Worm (Caenorhabditis elegans) whole organism, late embryonic: ENCODE data around the gene bet-2.
A peak's percentile ranks its signal among the peaks of the same experiment; 100 is the strongest.

Experiments used
- C38D4.7 ChIP-seq: fragments of 200-800 bp; sonication (Bioruptor generic); optimal IDR thresholded peaks from 2 replicates; lab custom pipeline; 2018; ENCODE audit warnings: mild to moderate bottlenecking, missing genetic modification characterization, moderate library complexity, missing compliant biosample characterization
- K02D7.2 ChIP-seq: sonication (generic microtip); optimal IDR thresholded peaks from 2 replicates; lab custom pipeline; 2017; ENCODE audit warnings: mild to moderate bottlenecking, missing genetic modification characterization, missing compliant biosample characterization
- Y22D7AL.16 ChIP-seq: sonication (generic microtip); optimal IDR thresholded peaks from 2 replicates; lab custom pipeline; 2016; ENCODE audit warnings: missing genetic modification characterization, missing compliant biosample characterization
- ahr-1 ChIP-seq: sonication (generic microtip); optimal IDR thresholded peaks from 2 replicates; lab custom pipeline; 2016; ENCODE audit warnings: missing genetic modification characterization, missing compliant biosample characterization
- ama-1 ChIP-seq: fragments of 150-350 bp; optimal IDR thresholded peaks from 2 replicates; lab custom pipeline; 2014
- ceh-18 ChIP-seq: sonication (generic microtip); optimal IDR thresholded peaks from 2 replicates; lab custom pipeline; 2016; ENCODE audit warnings: missing genetic modification characterization, missing compliant biosample characterization
- ceh-19 ChIP-seq: fragments of 200-800 bp; sonication (Bioruptor generic); optimal IDR thresholded peaks from 2 replicates; lab custom pipeline; 2018; ENCODE audit warnings: mild to moderate bottlenecking, missing genetic modification characterization, missing compliant biosample characterization
- ceh-6 ChIP-seq: fragments of 200-800 bp; sonication (Bioruptor generic); optimal IDR thresholded peaks from 2 replicates; lab custom pipeline; 2018; ENCODE audit warnings: mild to moderate bottlenecking, missing genetic modification characterization, missing compliant biosample characterization
- ceh-9 ChIP-seq: sonication (generic microtip); optimal IDR thresholded peaks from 2 replicates; lab custom pipeline; 2016; ENCODE audit warnings: mild to moderate bottlenecking, missing genetic modification characterization, inconsistent platforms, missing compliant biosample characterization
- che-1 ChIP-seq: sonication (generic microtip); optimal IDR thresholded peaks from 2 replicates; lab custom pipeline; 2016; ENCODE audit warnings: mild to moderate bottlenecking, missing genetic modification characterization, missing compliant biosample characterization
- dmd-4 ChIP-seq: sonication (generic microtip); optimal IDR thresholded peaks from 2 replicates; lab custom pipeline; 2016; ENCODE audit warnings: borderline replicate concordance, missing genetic modification characterization, missing compliant biosample characterization
- dve-1 ChIP-seq: sonication (generic microtip); optimal IDR thresholded peaks from 2 replicates; lab custom pipeline; 2017; ENCODE audit warnings: antibody characterized with exemption, mild to moderate bottlenecking, missing genetic modification characterization, missing compliant biosample characterization
- elt-2 ChIP-seq: sonication (generic microtip); optimal IDR thresholded peaks from 2 replicates; lab custom pipeline; 2016; ENCODE audit warnings: missing genetic modification reagents, missing genetic modification characterization, missing compliant biosample characterization
- elt-4 ChIP-seq: sonication (generic microtip); optimal IDR thresholded peaks from 2 replicates; lab custom pipeline; 2016; ENCODE audit warnings: missing genetic modification characterization, missing compliant biosample characterization
- eyg-1 ChIP-seq: sonication (generic microtip); optimal IDR thresholded peaks from 2 replicates; lab custom pipeline; 2016; ENCODE audit warnings: missing genotype, missing genetic modification characterization, missing compliant biosample characterization
- fkh-6 ChIP-seq: sonication (generic microtip); optimal IDR thresholded peaks from 2 replicates; lab custom pipeline; 2016; ENCODE audit warnings: missing genetic modification characterization, missing compliant biosample characterization
- hlh-13 ChIP-seq: fragments of 200-800 bp; sonication (Bioruptor generic); optimal IDR thresholded peaks from 2 replicates; lab custom pipeline; 2018; ENCODE audit warnings: mild to moderate bottlenecking, missing genetic modification characterization, missing compliant biosample characterization
- hlh-30 ChIP-seq: sonication (generic microtip); optimal IDR thresholded peaks from 2 replicates; lab custom pipeline; 2017; ENCODE audit warnings: antibody characterized with exemption, missing genetic modification characterization, missing compliant biosample characterization; ENCODE audit not compliant: insufficient read depth
- hlh-8 ChIP-seq: sonication (generic microtip); optimal IDR thresholded peaks from 2 replicates; lab custom pipeline; 2016; ENCODE audit warnings: missing genotype, missing genetic modification characterization, missing compliant biosample characterization
- lin-11 ChIP-seq: fragments of 200-800 bp; sonication (Bioruptor generic); optimal IDR thresholded peaks from 2 replicates; lab custom pipeline; 2018; ENCODE audit warnings: mild to moderate bottlenecking, missing genetic modification characterization, missing compliant biosample characterization
- mec-3 ChIP-seq: sonication (generic microtip); optimal IDR thresholded peaks from 2 replicates; lab custom pipeline; 2016; ENCODE audit warnings: borderline replicate concordance, missing genetic modification characterization, missing compliant biosample characterization
- nfya-1 ChIP-seq: sonication (generic microtip); optimal IDR thresholded peaks from 2 replicates; lab custom pipeline; 2017; ENCODE audit warnings: missing genetic modification characterization, mild to moderate bottlenecking, missing compliant biosample characterization, antibody characterized with exemption, moderate library complexity
- nhr-11 ChIP-seq: fragments of 150-350 bp; optimal IDR thresholded peaks from 2 replicates; lab custom pipeline; 2014; ENCODE audit warnings: missing biosample characterization, missing genetic modification characterization
- nhr-232 ChIP-seq: sonication (generic microtip); optimal IDR thresholded peaks from 2 replicates; lab custom pipeline; 2016; ENCODE audit warnings: missing genetic modification characterization, missing compliant biosample characterization
- npax-4 ChIP-seq: sonication (generic microtip); optimal IDR thresholded peaks from 2 replicates; lab custom pipeline; 2016; ENCODE audit warnings: missing genetic modification characterization, missing compliant biosample characterization
- pag-3 ChIP-seq: sonication (generic microtip); optimal IDR thresholded peaks from 2 replicates; lab custom pipeline; 2016; ENCODE audit warnings: missing compliant biosample characterization, missing genetic modification characterization, borderline replicate concordance
- pax-1 ChIP-seq: fragments of 150-350 bp; optimal IDR thresholded peaks from 2 replicates; lab custom pipeline; 2014; ENCODE audit warnings: missing biosample characterization, missing genetic modification characterization
- pros-1 ChIP-seq: fragments of 150-350 bp; optimal IDR thresholded peaks from 2 replicates; lab custom pipeline; 2014; ENCODE audit warnings: missing biosample characterization, missing genetic modification reagents, missing genetic modification characterization
- sdc-2 ChIP-seq: sonication (generic microtip); optimal IDR thresholded peaks from 2 replicates; lab custom pipeline; 2016; ENCODE audit warnings: missing genotype, missing genetic modification characterization, missing compliant biosample characterization
- sox-2 ChIP-seq: fragments of 200-800 bp; sonication (Bioruptor generic); IDR thresholded peaks from 2 replicates; pipeline ENCODE4 v1.3.6; 2022; ENCODE audit warnings: missing genetic modification reagents, missing genetic modification characterization, missing compliant biosample characterization
- syd-9 ChIP-seq: sonication (generic microtip); optimal IDR thresholded peaks from 2 replicates; lab custom pipeline; 2016; ENCODE audit warnings: mild to moderate bottlenecking, missing genetic modification characterization, moderate library complexity, missing compliant biosample characterization
- tbx-2 ChIP-seq: sonication (generic microtip); optimal IDR thresholded peaks from 2 replicates; lab custom pipeline; 2016; ENCODE audit warnings: missing genetic modification characterization, missing compliant biosample characterization
- tbx-7 ChIP-seq: sonication (generic microtip); optimal IDR thresholded peaks from 2 replicates; lab custom pipeline; 2016; ENCODE audit warnings: missing genotype, missing genetic modification characterization, missing compliant biosample characterization
- ttx-3 ChIP-seq: sonication (generic microtip); optimal IDR thresholded peaks from 2 replicates; lab custom pipeline; 2016; ENCODE audit warnings: missing genetic modification reagents, missing genetic modification characterization, missing compliant biosample characterization
- unc-42 ChIP-seq: sonication (generic microtip); optimal IDR thresholded peaks from 2 replicates; lab custom pipeline; 2016; ENCODE audit warnings: missing genotype, missing genetic modification characterization, missing compliant biosample characterization
- unc-55 ChIP-seq: sonication (generic microtip); optimal IDR thresholded peaks from 2 replicates; lab custom pipeline; 2017; ENCODE audit warnings: missing biosample characterization, missing genetic modification reagents, missing genetic modification characterization
- unc-86 ChIP-seq: sonication (generic microtip); optimal IDR thresholded peaks from 2 replicates; lab custom pipeline; 2016; ENCODE audit warnings: missing genetic modification characterization, missing compliant biosample characterization
- zip-5 ChIP-seq: sonication (generic microtip); optimal IDR thresholded peaks from 2 replicates; lab custom pipeline; 2016; ENCODE audit warnings: missing genetic modification characterization, missing compliant biosample characterization

The bet-2 gene

DNA sequence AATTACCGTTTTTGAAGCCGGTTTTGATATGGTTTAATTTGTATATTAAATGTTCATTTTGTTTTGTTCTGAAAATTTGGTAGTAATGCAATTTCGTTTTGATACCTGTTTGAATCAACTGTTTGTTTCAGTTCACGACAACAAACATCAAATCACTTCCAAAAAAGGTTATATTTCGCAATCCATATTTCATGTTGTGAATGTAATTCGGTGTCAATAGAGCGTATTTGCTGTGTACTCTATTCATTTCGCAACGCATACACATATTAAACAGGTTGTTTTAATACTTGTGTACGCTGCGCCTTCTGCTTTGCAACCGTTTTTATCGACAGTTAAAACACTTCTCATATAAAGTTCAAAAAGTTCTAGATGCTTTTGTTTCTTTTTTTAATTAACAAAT, 7.3 kb downstream of the bet-2 start:
- TF ChIP-seq dve-1 (tag; lab: Kevin White, UChicago) (peak; percentile 21), elt-2 (no peak), unc-42 (tag; lab: Kevin White, UChicago) (peak; percentile 0), tbx-7 (tag; lab: Kevin White, UChicago) (no peak), pros-1 (tag; lab: Kevin White, UChicago) (peak; percentile 30), tbx-2 (tag; lab: Kevin White, UChicago) (no peak)

DNA sequence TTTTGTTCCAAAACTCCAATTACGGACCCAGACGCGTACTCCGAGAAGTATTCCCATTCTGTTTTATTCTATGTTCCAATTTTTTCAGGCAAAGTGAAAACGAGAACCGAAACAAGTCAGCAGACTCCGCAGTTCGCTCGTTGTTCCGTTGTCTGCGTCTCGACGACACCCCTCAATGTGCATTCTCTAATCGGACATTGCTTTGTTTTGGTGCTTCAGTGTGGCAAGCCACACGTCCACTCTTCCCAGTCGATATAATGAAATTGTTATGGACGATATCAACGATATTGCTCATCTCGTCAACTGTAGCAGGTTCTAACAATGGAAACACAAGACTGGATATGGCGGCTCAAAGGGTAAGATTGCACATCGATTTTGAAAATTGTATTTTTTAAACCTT, 7.8 kb downstream of the bet-2 start, which contains the start of gene nhx-5:
Gene nhx-5, plus strand, starts transcription at position 82 of the 400 bp plus-strand sequence.
- no peak for TF ChIP-seq ceh-6 (GFP tag; lab: Kevin White, UChicago)
- no peak for TF ChIP-seq syd-9 (tag; lab: Kevin White, UChicago)
- TF ChIP-seq dmd-4 (tag; lab: Kevin White, UChicago): no peak
- TF ChIP-seq dve-1 (tag; lab: Kevin White, UChicago): no peak
- TF ChIP-seq hlh-30 (tag; lab: Kevin White, UChicago): no peak
- TF ChIP-seq sox-2 (GFP tag; lab: Robert Waterston, UW): no peak
- TF ChIP-seq elt-4 (tag; lab: Kevin White, UChicago): no peak
- no peak for TF ChIP-seq hlh-13 (GFP tag; lab: Kevin White, UChicago)

DNA sequence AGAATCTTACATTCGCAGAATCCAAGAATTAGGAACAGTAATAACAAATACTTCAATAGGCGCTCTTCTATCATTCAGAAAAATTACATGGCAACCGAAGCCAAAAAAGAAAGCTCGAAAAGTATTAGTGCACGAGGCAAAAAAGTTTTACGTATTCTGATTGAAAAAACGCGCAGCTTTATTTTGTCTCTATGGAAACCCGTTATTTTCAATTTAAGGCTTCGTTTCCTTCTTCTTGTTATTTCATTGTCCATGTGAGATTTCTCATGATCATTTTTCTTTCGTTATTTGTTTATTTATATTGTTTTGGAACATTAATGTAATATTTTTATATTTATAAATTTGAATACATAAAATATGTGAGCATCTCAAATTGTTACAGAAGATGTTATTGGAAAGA, 20.4 kb downstream of the bet-2 start, which contains the start of gene F57C7.4:
Gene F57C7.4, minus strand, starts transcription at position 101 of the 400 bp plus-strand sequence.
- TF ChIP-seq npax-4 (tag; lab: Kevin White, UChicago) (no peak), tbx-2 (tag; lab: Kevin White, UChicago) (no peak), che-1 (no peak), eyg-1 (no peak), hlh-13 (GFP tag; lab: Kevin White, UChicago) (no peak), hlh-30 (tag; lab: Kevin White, UChicago) (no peak), hlh-8 (tag; lab: Kevin White, UChicago) (no peak), K02D7.2 (tag; lab: Kevin White, UChicago) (no peak), zip-5 (tag; lab: Kevin White, UChicago) (no peak), fkh-6 (no peak), elt-4 (tag; lab: Kevin White, UChicago) (no peak), ttx-3 (tag; lab: Kevin White, UChicago) (no peak), nhr-232 (tag; lab: Kevin White, UChicago) (no peak), sdc-2 (tag; lab: Kevin White, UChicago) (no peak), Y22D7AL.16 (no peak), dve-1 (tag; lab: Kevin White, UChicago) (no peak), mec-3 (no peak), unc-55 (GFP tag; lab: Kevin White, UChicago) (no peak), pax-1 (no peak), syd-9 (tag; lab: Kevin White, UChicago) (no peak)

DNA sequence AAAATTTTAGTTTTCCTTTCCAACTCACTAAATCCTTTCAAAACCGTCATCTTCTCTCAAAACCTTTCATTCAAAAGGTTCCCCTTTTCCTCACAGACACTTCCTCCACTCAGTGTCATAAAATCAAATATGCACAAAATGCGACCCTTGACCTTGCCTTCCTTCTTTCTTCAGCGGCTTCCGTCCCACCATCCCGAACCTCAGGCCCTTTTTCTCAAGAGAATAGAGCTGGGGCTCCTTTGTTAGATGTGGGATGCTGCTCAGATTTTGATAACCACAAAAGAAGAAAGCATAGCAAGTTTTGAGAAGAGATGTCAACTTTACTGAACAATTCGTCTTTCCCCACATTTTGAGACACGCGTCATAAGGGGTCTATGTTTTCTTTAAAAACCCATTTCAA, 21.7 kb downstream of the bet-2 start:
- TF ChIP-seq ceh-19 (GFP tag; lab: Kevin White, UChicago) (no peak), ahr-1 (tag; lab: Kevin White, UChicago) (peak; percentile 4)

DNA sequence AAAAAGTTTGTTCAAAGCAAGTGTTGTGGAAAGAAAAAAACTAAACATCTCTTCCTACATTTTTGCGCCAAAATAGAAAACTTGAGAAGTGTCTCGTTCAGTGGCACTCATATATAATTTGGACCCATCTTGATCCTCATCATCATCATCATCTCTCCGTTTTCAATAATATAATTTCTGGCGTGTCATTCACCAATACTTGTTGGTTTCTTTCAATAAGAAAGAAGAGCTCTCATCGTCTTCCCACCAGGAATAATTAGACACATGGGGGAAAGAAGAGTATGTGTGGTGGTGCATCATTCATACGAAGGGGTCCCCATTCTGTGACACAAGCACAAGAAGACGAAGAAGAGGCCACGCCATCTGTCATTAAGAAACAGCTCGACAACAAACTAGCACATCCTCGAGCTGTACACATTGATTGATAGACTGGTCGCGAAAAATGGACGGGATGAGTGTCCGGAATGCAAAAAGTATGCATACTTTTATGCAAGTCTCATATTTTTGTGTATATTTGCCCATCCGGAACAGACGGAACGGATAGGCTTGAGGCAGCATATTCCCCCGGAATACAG, 22.2 kb downstream of the bet-2 start:
- TF ChIP-seq unc-42 (tag; lab: Kevin White, UChicago): peak; percentile 60
- TF ChIP-seq hlh-8 (tag; lab: Kevin White, UChicago): no peak
- no peak for TF ChIP-seq ama-1 (lab: Kevin White, UChicago)
- no peak for TF ChIP-seq ceh-18 (tag; lab: Kevin White, UChicago)
- TF ChIP-seq ceh-9 (tag; lab: Kevin White, UChicago): no peak
- no peak for TF ChIP-seq ceh-19 (GFP tag; lab: Kevin White, UChicago)
- no peak for TF ChIP-seq nhr-11 (tag; lab: Kevin White, UChicago)
- no peak for TF ChIP-seq tbx-2 (tag; lab: Kevin White, UChicago)
- no peak for TF ChIP-seq pag-3
- peak; percentile 31 for TF ChIP-seq nfya-1 (tag; lab: Kevin White, UChicago)
- TF ChIP-seq lin-11 (tag; lab: Kevin White, UChicago): no peak
- TF ChIP-seq ahr-1 (tag; lab: Kevin White, UChicago): no peak
- no peak for TF ChIP-seq unc-86 (tag; lab: Kevin White, UChicago)
- TF ChIP-seq nhr-232 (tag; lab: Kevin White, UChicago): no peak
- no peak for TF ChIP-seq C38D4.7 (GFP tag; lab: Kevin White, UChicago)
